Fruit fly (Drosophila melanogaster): ENCODE measurements around the gene spdi.

The spdi gene

dm6 chrX:629239-629821, 9.3 kb upstream of the spdi start, which contains the start of the genes RpL36 and Mybbp1A (continued):
- TF ChIP-seq tup (GFP tag; optimal IDR thresholded peaks at IDR 0.05) (no peak), CG14860 (GFP tag; IDR thresholded peaks at IDR 0.05; ENCODE audit: partially characterized antibody) (peak; percentile 89), kni (GFP tag; optimal IDR thresholded peaks at IDR 0.05) (peak; percentile 79), Atf-2 (GFP tag; optimal IDR thresholded peaks at IDR 0.05) (peak; percentile 46), CG15601 (tag; optimal IDR thresholded peaks at IDR 0.05) (peak; percentile 70), sc (optimal IDR thresholded peaks at IDR 0.05) (no peak), sc (GFP tag; optimal IDR thresholded peaks at IDR 0.05) (peak; percentile 57), CG17568 (GFP tag; optimal IDR thresholded peaks at IDR 0.05) (no peak), CTCF (GFP tag; optimal IDR thresholded peaks at IDR 0.05) (peak; percentile 38), CG9215 (GFP tag; IDR thresholded peaks at IDR 0.05) (peak; percentile 29; the same call in 1 of the 2 replicates), Dp (GFP tag; optimal IDR thresholded peaks at IDR 0.05) (peak; percentile 75), CG14667 (GFP tag; IDR thresholded peaks at IDR 0.05) (no peak), CG18619 (GFP tag; optimal IDR thresholded peaks at IDR 0.05) (peak; percentile 85), jing (GFP tag; optimal IDR thresholded peaks at IDR 0.05) (no peak), klu (GFP tag; IDR thresholded peaks at IDR 0.05) (peak; percentile 30; the same call in 1 of the 2 replicates), CG3847 (GFP tag; IDR thresholded peaks at IDR 0.05) (peak; percentile 79), CG4404 (GFP tag; IDR thresholded peaks at IDR 0.05) (peak; percentile 31), odd (GFP tag; optimal IDR thresholded peaks at IDR 0.05) (peak; percentile 60), unc-4 (GFP tag; IDR thresholded peaks at IDR 0.05; ENCODE audit: partially characterized antibody) (peak; percentile 85), dmrt11E (tag; optimal IDR thresholded peaks at IDR 0.05) (peak; percentile 66), CG2120 (GFP tag; optimal IDR thresholded peaks at IDR 0.05) (peak; percentile 70), wdn (GFP tag; IDR thresholded peaks at IDR 0.05) (0 out of 2 replicates have a peak, but pooled peaks have one; percentile 43), eyg (GFP tag; optimal IDR thresholded peaks at IDR 0.05) (peak; percentile 77), Tbp (GFP tag; optimal IDR thresholded peaks at IDR 0.05) (no peak), gem (tag; optimal IDR thresholded peaks at IDR 0.05) (no peak), da (GFP tag; optimal IDR thresholded peaks at IDR 0.05) (peak; percentile 66), CG4820 (GFP tag; optimal IDR thresholded peaks at IDR 0.05) (peak; percentile 47), CG7987 (GFP tag; optimal IDR thresholded peaks at IDR 0.05) (peak; percentile 87), tin (GFP tag; optimal IDR thresholded peaks at IDR 0.05) (peak; percentile 65), CG4854 (GFP tag; optimal IDR thresholded peaks at IDR 0.05) (peak; percentile 27), CG15011 (GFP tag; optimal IDR thresholded peaks at IDR 0.05) (peak; percentile 75), CG14710 (tag; optimal IDR thresholded peaks at IDR 0.05) (peak; percentile 81), Antp (GFP tag; optimal IDR thresholded peaks at IDR 0.05) (peak; percentile 62), bowl (GFP tag; IDR thresholded peaks at IDR 0.05) (0 out of 2 replicates have a peak, but pooled peaks have one; percentile 30), CG3407 (GFP tag; optimal IDR thresholded peaks at IDR 0.05) (peak; percentile 58), CG17359 (tag; optimal IDR thresholded peaks at IDR 0.05) (peak; percentile 46), wek (GFP tag; optimal IDR thresholded peaks at IDR 0.05) (peak; percentile 72), CG18599 (GFP tag; optimal IDR thresholded peaks at IDR 0.05) (peak; percentile 80), CG4424 (GFP tag; optimal IDR thresholded peaks at IDR 0.05) (peak; percentile 63), ash1 (GFP tag; optimal IDR thresholded peaks at IDR 0.05) (peak; percentile 50), sob (GFP tag; IDR thresholded peaks at IDR 0.05) (peak; percentile 80), CG8944 (GFP tag; optimal IDR thresholded peaks at IDR 0.05) (peak; percentile 55), CG34224 (GFP tag; IDR thresholded peaks at IDR 0.05; ENCODE audit: partially characterized antibody) (peak; percentile 84), ttk (GFP tag; IDR thresholded peaks at IDR 0.05) (peak; percentile 62), pho (GFP tag; optimal IDR thresholded peaks at IDR 0.05) (peak; percentile 86), kah (GFP tag; optimal IDR thresholded peaks at IDR 0.05) (peak; percentile 45), CG13296 (GFP tag; optimal IDR thresholded peaks at IDR 0.05) (peak; percentile 82), CG6254 (GFP tag; optimal IDR thresholded peaks at IDR 0.05) (peak; percentile 59), CG6854 (GFP tag; optimal IDR thresholded peaks at IDR 0.05) (peak; percentile 66), CG6272 (GFP tag; IDR thresholded peaks at IDR 0.05) (0 out of 2 replicates have a peak, but pooled peaks have one; percentile 30)
